Worm (Caenorhabditis elegans): ENCODE data around the gene Y81G3A.2.

Y81G3A.2 gene

DNA sequence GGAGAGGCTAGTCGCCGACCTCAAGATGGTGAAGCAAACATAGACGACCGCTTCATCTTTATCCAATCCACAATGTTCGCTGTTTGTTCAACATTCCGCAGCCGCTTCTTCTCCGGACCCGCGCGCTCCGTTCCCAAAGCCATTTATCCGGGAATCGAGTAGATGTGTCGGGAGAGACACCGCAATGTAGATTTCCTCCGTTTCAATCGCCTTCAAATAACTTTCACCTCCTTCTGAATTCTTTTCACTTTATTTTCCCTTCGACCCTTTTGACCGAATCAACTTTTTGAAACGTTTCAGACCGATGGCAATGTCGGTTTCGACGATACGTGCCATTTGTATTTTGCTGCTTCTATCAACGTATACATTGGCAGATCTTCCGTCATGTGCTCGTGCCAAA, 27.0 kb downstream of the Y81G3A.2 start, which contains the start of gene pqn-32:
Gene pqn-32, plus strand, starts transcription at position 301 of the 400 bp plus-strand sequence.
- TF ChIP-seq pax-1 (tag; optimal IDR thresholded peaks at IDR 0.05) (no peak), ceh-2 (tag; optimal IDR thresholded peaks at IDR 0.05) (no peak), pag-3 (tag; optimal IDR thresholded peaks at IDR 0.05; ENCODE audit: borderline replicate concordance) (no peak), ceh-31 (tag; optimal IDR thresholded peaks at IDR 0.05) (no peak)

- TF ChIP-seq hlh-13 (GFP tag; optimal IDR thresholded peaks at IDR 0.05), result no peak
- no peak for TF ChIP-seq K02D7.2 (tag; optimal IDR thresholded peaks at IDR 0.05)
- TF ChIP-seq nhr-232 (tag; optimal IDR thresholded peaks at IDR 0.05), result no peak
- no peak for TF ChIP-seq ceh-9 (tag; optimal IDR thresholded peaks at IDR 0.05)
- no peak for TF ChIP-seq ceh-2 (tag; optimal IDR thresholded peaks at IDR 0.05)
- no peak for TF ChIP-seq ama-1 (optimal IDR thresholded peaks at IDR 0.05)
- TF ChIP-seq Y22D7AL.16 (tag; optimal IDR thresholded peaks at IDR 0.05), result no peak
- no peak for TF ChIP-seq T23F11.4 (GFP tag; optimal IDR thresholded peaks at IDR 0.05)
- TF ChIP-seq F13H6.1 (tag; optimal IDR thresholded peaks at IDR 0.05), result no peak
- no peak for TF ChIP-seq K09A11.1 (tag; optimal IDR thresholded peaks at IDR 0.05; ENCODE audit: insufficient read depth)
- no peak for TF ChIP-seq pqm-1 (tag; optimal IDR thresholded peaks at IDR 0.05)
- no peak for TF ChIP-seq pros-1 (tag; optimal IDR thresholded peaks at IDR 0.05)
- no peak for TF ChIP-seq ceh-19 (GFP tag; optimal IDR thresholded peaks at IDR 0.05)
- TF ChIP-seq ceh-24 (tag; optimal IDR thresholded peaks at IDR 0.05), result no peak
- TF ChIP-seq tbx-2 (tag; optimal IDR thresholded peaks at IDR 0.05), result no peak
- no peak for TF ChIP-seq ets-4 (tag; optimal IDR thresholded peaks at IDR 0.05)
- no peak for TF ChIP-seq dve-1 (tag; optimal IDR thresholded peaks at IDR 0.05)
- no peak for TF ChIP-seq C38D4.7 (GFP tag; optimal IDR thresholded peaks at IDR 0.05)
Measured at ce11 chrII:13116710-13117109, 36.0 kb downstream of the Y81G3A.2 start, which contains the start of gene rict-1. TSS of gene rict-1 (minus strand) at chrII:13116810.

ce11 chrII:13117135-13117534, 36.4 kb downstream of the Y81G3A.2 start, which contains the start of gene gfm-1:
TSS of gene gfm-1 (plus strand) at chrII:13117483.
- peak; percentile 63 for TF ChIP-seq elt-2 (tag; optimal IDR thresholded peaks at IDR 0.05)
- peak; percentile 85 for TF ChIP-seq tbx-2 (tag; optimal IDR thresholded peaks at IDR 0.05)
- peak; percentile 25 for TF ChIP-seq hlh-15 (tag; optimal IDR thresholded peaks at IDR 0.05)
- TF ChIP-seq hlh-6 (tag; optimal IDR thresholded peaks at IDR 0.05), result no peak
- peak; percentile 5 for TF ChIP-seq unc-86 (tag; optimal IDR thresholded peaks at IDR 0.05)
- TF ChIP-seq fax-1 (tag; optimal IDR thresholded peaks at IDR 0.05), result peak; percentile 53
- TF ChIP-seq hlh-8 (tag; optimal IDR thresholded peaks at IDR 0.05), result peak; percentile 81
- TF ChIP-seq ceh-9 (tag; optimal IDR thresholded peaks at IDR 0.05), result no peak
- peak; percentile 36 for TF ChIP-seq ahr-1 (tag; optimal IDR thresholded peaks at IDR 0.05)
- peak; percentile 86 for TF ChIP-seq tbx-7 (tag; optimal IDR thresholded peaks at IDR 0.05)
- TF ChIP-seq zip-5 (tag; optimal IDR thresholded peaks at IDR 0.05), result peak; percentile 86
- peak; percentile 27 for TF ChIP-seq pha-2 (tag; optimal IDR thresholded peaks at IDR 0.05)
- TF ChIP-seq ceh-2 (tag; optimal IDR thresholded peaks at IDR 0.05), result peak; percentile 84
- TF ChIP-seq C08G9.2 (tag; optimal IDR thresholded peaks at IDR 0.05), result peak; percentile 84
- peak; percentile 13 for TF ChIP-seq lim-6 (tag; optimal IDR thresholded peaks at IDR 0.05)
- TF ChIP-seq ceh-34 (tag; optimal IDR thresholded peaks at IDR 0.05), result peak; percentile 14
- TF ChIP-seq ceh-14 (tag; optimal IDR thresholded peaks at IDR 0.05), result peak; percentile 41
- TF ChIP-seq sdc-2 (tag; optimal IDR thresholded peaks at IDR 0.05), result peak; percentile 29
- TF ChIP-seq ceh-48 (tag; optimal IDR thresholded peaks at IDR 0.05), result no peak
- TF ChIP-seq ref-2 (tag; optimal IDR thresholded peaks at IDR 0.05), result peak; percentile 81
- peak; percentile 25 for TF ChIP-seq ttx-3 (tag; optimal IDR thresholded peaks at IDR 0.05)
- no peak for TF ChIP-seq npax-4 (tag; optimal IDR thresholded peaks at IDR 0.05)
- TF ChIP-seq ceh-31 (tag; optimal IDR thresholded peaks at IDR 0.05), result peak; percentile 87
- TF ChIP-seq rnt-1 (tag; optimal IDR thresholded peaks at IDR 0.05), result peak; percentile 26
- no peak for TF ChIP-seq hlh-30 (tag; optimal IDR thresholded peaks at IDR 0.05; ENCODE audit: insufficient read depth)
- peak; percentile 67 for TF ChIP-seq ets-4 (tag; optimal IDR thresholded peaks at IDR 0.05)
- peak; percentile 41 for TF ChIP-seq unc-42 (tag; optimal IDR thresholded peaks at IDR 0.05)
- no peak for TF ChIP-seq ceh-30 (tag; optimal IDR thresholded peaks at IDR 0.05)
- TF ChIP-seq syd-9 (tag; optimal IDR thresholded peaks at IDR 0.05), result no peak
- TF ChIP-seq madf-2 (tag; optimal IDR thresholded peaks at IDR 0.05), result no peak
- TF ChIP-seq pag-3 (tag; optimal IDR thresholded peaks at IDR 0.05; ENCODE audit: borderline replicate concordance), result no peak
